Fruit fly (Drosophila melanogaster): ENCODE data around the gene Ptip.
A peak's percentile ranks its signal among the peaks of the same experiment; 100 is the strongest.

The Ptip gene

DNA sequence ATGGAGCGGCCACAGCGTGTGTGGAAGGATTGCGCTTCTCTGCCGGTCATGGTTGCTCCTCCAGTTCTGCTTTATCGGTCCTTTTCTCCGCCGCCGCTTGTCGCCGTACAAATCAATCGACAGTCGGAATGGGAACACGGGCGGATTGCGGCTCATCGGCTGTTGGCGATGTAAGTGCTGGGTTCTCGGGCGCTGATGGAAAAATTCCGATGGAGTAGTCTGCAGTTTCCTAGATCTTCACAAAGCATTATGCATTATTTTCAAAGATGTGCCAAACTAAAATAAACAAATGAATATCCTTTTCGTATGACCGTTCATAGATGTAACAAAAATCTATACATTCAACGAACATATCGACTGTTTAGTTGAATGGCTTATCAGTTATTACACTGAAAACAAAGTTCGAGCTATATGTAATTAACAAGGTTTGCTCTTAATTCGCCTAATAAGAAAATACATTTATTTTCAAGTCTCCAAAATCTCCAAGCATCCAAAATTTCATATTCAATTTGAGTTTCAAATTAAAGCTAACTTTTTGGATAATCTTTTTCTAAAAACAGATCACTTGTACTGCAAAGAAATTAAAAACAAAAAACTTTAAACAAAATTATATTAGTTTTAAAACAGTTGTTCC lies 20.8 kb upstream of the Ptip start, which contains the start of gene Neurl4 (continued):
- TF ChIP-seq CG4282 (GFP tag; optimal IDR thresholded peaks at IDR 0.05) = no peak
- peak; percentile 68 for TF ChIP-seq CG1602 (GFP tag; optimal IDR thresholded peaks at IDR 0.05)
- no peak for TF ChIP-seq Deaf1 (tag; optimal IDR thresholded peaks at IDR 0.05)
- no peak for TF ChIP-seq E2f2 (GFP tag; IDR thresholded peaks at IDR 0.05)
- TF ChIP-seq insv (GFP tag; optimal IDR thresholded peaks at IDR 0.05) = no peak
- TF ChIP-seq zfh1 (GFP tag; IDR thresholded peaks at IDR 0.05) = peak; percentile 53; the same call in 1 of the 3 replicates
- peak; percentile 79 for TF ChIP-seq Ptx1 (GFP tag; IDR thresholded peaks at IDR 0.05)
- no peak for TF ChIP-seq CG4730 (GFP tag; IDR thresholded peaks at IDR 0.05)
- peak; percentile 32 for TF ChIP-seq CG7556 (GFP tag; optimal IDR thresholded peaks at IDR 0.05)
- TF ChIP-seq tio (GFP tag; optimal IDR thresholded peaks at IDR 0.05) = no peak
- no peak for TF ChIP-seq wek (GFP tag; optimal IDR thresholded peaks at IDR 0.05)
- TF ChIP-seq sens (GFP tag) = peak; percentile 92
- TF ChIP-seq CG6854 (GFP tag; optimal IDR thresholded peaks at IDR 0.05) = no peak
- peak; percentile 58 to 80 for TF ChIP-seq dpn (GFP tag; optimal IDR thresholded peaks at IDR 0.05)
- TF ChIP-seq CG2889 (GFP tag; IDR thresholded peaks at IDR 0.05) = peak; percentile 64; the same call in 2 of the 3 replicates
- peak; percentile 25 for TF ChIP-seq CG8281 (tag; optimal IDR thresholded peaks at IDR 0.05)
- peak; percentile 69 for TF ChIP-seq CG13775 (GFP tag; optimal IDR thresholded peaks at IDR 0.05)
- peak; percentile 43 for TF ChIP-seq CG2202 (tag; optimal IDR thresholded peaks at IDR 0.05)
- peak; percentile 38; the same call in 1 of the 2 replicates for TF ChIP-seq CG11696 (GFP tag; IDR thresholded peaks at IDR 0.05)
- TF ChIP-seq Opbp (GFP tag; IDR thresholded peaks at IDR 0.05; ENCODE audit: partially characterized antibody) = no peak
- no peak for TF ChIP-seq HmgD (GFP tag; optimal IDR thresholded peaks at IDR 0.05)
- TF ChIP-seq H15 (GFP tag; IDR thresholded peaks at IDR 0.05) = no peak
- peak; percentile 52 for TF ChIP-seq HLH54F (GFP tag; optimal IDR thresholded peaks at IDR 0.05)
- no peak for TF ChIP-seq CG6791 (GFP tag; IDR thresholded peaks at IDR 0.05; ENCODE audit: partially characterized antibody)
- peak; percentile 9 for TF ChIP-seq CG10462 (GFP tag; optimal IDR thresholded peaks at IDR 0.05)
- TF ChIP-seq CG16863 (GFP tag; optimal IDR thresholded peaks at IDR 0.05) = peak; percentile 66
- TF ChIP-seq psq (GFP tag; optimal IDR thresholded peaks at IDR 0.05) = peak; percentile 34
- no peak for TF ChIP-seq CG43689 (GFP tag; IDR thresholded peaks at IDR 0.05)
- TF ChIP-seq CG33213 (GFP tag; optimal IDR thresholded peaks at IDR 0.05) = peak; percentile 21
- TF ChIP-seq ci (GFP tag; IDR thresholded peaks at IDR 0.05) = peak; percentile 91
- no peak for TF ChIP-seq BtbVII (GFP tag; optimal IDR thresholded peaks at IDR 0.05)
- peak; percentile 67 for TF ChIP-seq CG8944 (GFP tag; optimal IDR thresholded peaks at IDR 0.05)
- peak; percentile 21 for TF ChIP-seq Adf1 (GFP tag; IDR thresholded peaks at IDR 0.05)
- no peak for TF ChIP-seq CG12104 (GFP tag; optimal IDR thresholded peaks at IDR 0.05)
- TF ChIP-seq ind (GFP tag; optimal IDR thresholded peaks at IDR 0.05) = no peak
- peak; percentile 62 for TF ChIP-seq CG12155 (GFP tag; optimal IDR thresholded peaks at IDR 0.05)
- TF ChIP-seq yki (optimal IDR thresholded peaks at IDR 0.05) = no peak
- TF ChIP-seq Oli (tag; optimal IDR thresholded peaks at IDR 0.05) = peak; percentile 75
- peak; percentile 45 for TF ChIP-seq Lhr (GFP tag; optimal IDR thresholded peaks at IDR 0.05)
- TF ChIP-seq gce (GFP tag; IDR thresholded peaks at IDR 0.05) = no peak
- TF ChIP-seq CG8924 (tag; optimal IDR thresholded peaks at IDR 0.05) = peak; percentile 81
- TF ChIP-seq Dp (GFP tag; optimal IDR thresholded peaks at IDR 0.05) = peak; percentile 1
- no peak for TF ChIP-seq Gsc (GFP tag; IDR thresholded peaks at IDR 0.05)
- TF ChIP-seq stc (GFP tag; IDR thresholded peaks at IDR 0.05) = peak; percentile 57; the same call in 1 of the 2 replicates
- peak; percentile 84 for TF ChIP-seq CG2120 (GFP tag; optimal IDR thresholded peaks at IDR 0.05)
- peak; percentile 31 for TF ChIP-seq YL-1 (GFP tag; optimal IDR thresholded peaks at IDR 0.05)
- peak; percentile 53 for TF ChIP-seq CG30431 (GFP tag; optimal IDR thresholded peaks at IDR 0.05)
- TF ChIP-seq prd (optimal IDR thresholded peaks at IDR 0.05) = no peak
- TF ChIP-seq prd (GFP tag; IDR thresholded peaks at IDR 0.05) = peak; percentile 70
- TF ChIP-seq CG17829 (tag; optimal IDR thresholded peaks at IDR 0.05) = peak; percentile 56
- no peak for TF ChIP-seq CG3726 (GFP tag; IDR thresholded peaks at IDR 0.05)
- no peak for TF ChIP-seq Dip3 (GFP tag; optimal IDR thresholded peaks at IDR 0.05)
